Fruit fly (Drosophila melanogaster): ENCODE measurements around the gene grp.

Gene grp

DNA sequence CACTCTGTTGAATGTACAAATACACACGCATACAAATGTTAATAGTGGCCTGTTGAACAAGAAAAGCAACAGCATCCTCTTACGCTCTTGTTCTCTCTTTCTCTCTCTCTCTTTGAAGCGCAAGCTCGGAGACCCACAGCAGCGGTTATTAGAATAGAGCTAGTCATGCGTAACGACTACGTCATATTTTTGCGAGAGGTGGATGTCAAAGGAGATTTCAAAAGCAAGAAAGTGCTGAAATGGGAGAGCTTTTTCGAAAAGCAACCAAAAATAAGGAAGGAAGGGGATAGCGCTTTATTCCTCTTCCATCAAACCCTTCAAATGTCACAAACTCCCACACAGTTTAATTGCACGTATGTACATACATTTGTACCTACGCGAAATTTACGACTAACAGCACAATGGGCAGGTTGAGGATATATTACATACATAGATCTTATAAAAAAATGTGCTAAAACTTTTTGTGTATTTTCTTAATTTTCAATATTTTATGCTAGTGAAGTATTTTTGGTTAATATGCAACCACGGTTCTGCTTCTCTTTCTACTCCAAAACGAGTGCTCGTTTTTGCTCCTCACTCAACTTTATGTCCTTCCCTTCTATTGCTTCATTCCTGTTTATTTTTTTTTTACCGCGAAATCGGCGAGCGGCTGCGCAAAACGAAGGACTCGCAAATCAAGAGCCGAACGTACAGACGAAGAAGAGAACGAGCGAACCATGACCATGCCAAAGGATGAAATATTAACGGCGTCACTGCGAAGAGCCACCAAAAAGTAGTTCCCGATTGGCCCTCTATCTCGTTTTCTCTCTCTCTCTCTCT, 10.2 kb downstream of the grp start (continued):
- peak; percentile 41 for TF ChIP-seq Dif (GFP tag; optimal IDR thresholded peaks at IDR 0.05; ENCODE audit: partially characterized antibody)
- TF ChIP-seq N (GFP tag; optimal IDR thresholded peaks at IDR 0.05): no peak
- TF ChIP-seq dsf (GFP tag; optimal IDR thresholded peaks at IDR 0.05; ENCODE audit: borderline replicate concordance): no peak

DNA sequence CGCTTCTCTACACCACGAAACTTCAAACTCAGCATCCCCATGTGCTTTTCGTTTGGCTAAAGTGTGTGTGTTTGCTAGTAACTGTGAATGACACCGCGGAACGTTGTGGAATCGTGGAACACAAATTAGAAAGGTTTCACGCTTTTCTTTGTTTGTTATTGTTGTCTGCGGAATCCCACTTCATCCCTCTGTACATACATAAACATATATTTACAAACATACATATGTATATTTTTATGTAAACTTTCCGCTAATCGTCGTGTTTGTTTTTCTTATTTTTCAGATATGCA, 10.7 kb downstream of the grp start:
- TF ChIP-seq Mio (GFP tag; optimal IDR thresholded peaks at IDR 0.05) (no peak), Dif (GFP tag; optimal IDR thresholded peaks at IDR 0.05; ENCODE audit: partially characterized antibody) (no peak), woc (GFP tag; optimal IDR thresholded peaks at IDR 0.05) (no peak), CrebA (GFP tag; optimal IDR thresholded peaks at IDR 0.05; ENCODE audit: borderline replicate concordance) (no peak), N (GFP tag; optimal IDR thresholded peaks at IDR 0.05) (no peak), pan (optimal IDR thresholded peaks at IDR 0.05) (no peak), Rel (GFP tag; optimal IDR thresholded peaks at IDR 0.05) (no peak), Rel (tag; optimal IDR thresholded peaks at IDR 0.05) (no peak), h (GFP tag; optimal IDR thresholded peaks at IDR 0.05) (no peak)

DNA sequence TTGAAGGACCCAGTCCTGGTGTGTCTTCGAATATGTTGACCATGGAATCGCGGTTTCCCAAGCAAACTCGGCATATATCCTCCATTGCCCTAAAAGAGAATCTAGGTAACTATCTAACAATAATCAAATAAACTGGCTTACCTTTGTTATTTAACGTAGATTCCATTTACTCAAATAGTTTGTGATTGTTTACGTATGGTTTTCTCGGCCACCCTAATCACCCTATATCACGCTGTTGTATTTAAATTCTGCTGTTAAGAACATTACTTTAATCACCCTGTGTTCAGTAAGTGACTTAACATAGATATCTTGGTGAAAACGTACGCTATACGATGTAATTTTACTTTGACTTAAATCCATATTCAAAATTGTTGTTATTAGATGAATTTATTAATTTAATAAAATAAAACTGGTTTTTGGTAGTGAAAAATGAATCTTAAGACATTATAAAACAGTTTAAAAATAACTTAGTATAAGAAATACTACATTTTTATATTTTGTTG, 23.2 kb downstream of the grp start:
- TF ChIP-seq Hnf4 (GFP tag; optimal IDR thresholded peaks at IDR 0.05) (peak; percentile 21), Abd-B (GFP tag; optimal IDR thresholded peaks at IDR 0.05) (no peak), lola (GFP tag; optimal IDR thresholded peaks at IDR 0.05) (no peak), brk (GFP tag; optimal IDR thresholded peaks at IDR 0.05) (no peak)

DNA sequence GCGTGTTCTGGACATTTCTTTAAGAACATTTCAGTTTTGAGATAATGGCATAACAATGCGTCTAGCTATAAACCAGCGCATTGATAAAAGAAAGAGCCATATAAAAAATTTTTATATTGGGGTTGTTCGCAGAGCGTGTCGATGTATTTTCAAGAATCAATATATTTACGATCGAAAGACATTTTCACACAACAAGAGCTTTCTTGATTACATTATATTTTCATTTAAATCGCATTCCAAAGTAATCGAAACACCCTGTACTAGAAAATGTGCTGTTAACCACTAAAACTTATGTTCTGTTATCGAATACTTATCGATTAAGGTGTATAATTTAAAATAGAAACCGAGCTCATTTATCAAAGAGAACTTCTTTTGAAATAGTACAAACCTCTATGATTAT, 23.9 kb downstream of the grp start:
- TF ChIP-seq jim (GFP tag; optimal IDR thresholded peaks at IDR 0.05): no peak
- peak; percentile 20 for TF ChIP-seq Hnf4 (GFP tag; optimal IDR thresholded peaks at IDR 0.05)
- peak; percentile 22 for TF ChIP-seq h (GFP tag; optimal IDR thresholded peaks at IDR 0.05)
- no peak for TF ChIP-seq woc (GFP tag; optimal IDR thresholded peaks at IDR 0.05)
- TF ChIP-seq dmrt93B (GFP tag; optimal IDR thresholded peaks at IDR 0.05): no peak
- no peak for TF ChIP-seq Jra (GFP tag; optimal IDR thresholded peaks at IDR 0.05)
- peak; percentile 26 for TF ChIP-seq sv (GFP tag; optimal IDR thresholded peaks at IDR 0.05)
- TF ChIP-seq ey (GFP tag; optimal IDR thresholded peaks at IDR 0.05): peak; percentile 21
- no peak for TF ChIP-seq usp (GFP tag; optimal IDR thresholded peaks at IDR 0.05)
- TF ChIP-seq dl (GFP tag; optimal IDR thresholded peaks at IDR 0.05; ENCODE audit: insufficient read depth in 1 of 2, partially characterized antibody in 2 of 2): no peak
- no peak for TF ChIP-seq CrebA (GFP tag; optimal IDR thresholded peaks at IDR 0.05; ENCODE audit: borderline replicate concordance)
- no peak for TF ChIP-seq psq (GFP tag; optimal IDR thresholded peaks at IDR 0.05)
- peak; percentile 48 for TF ChIP-seq rgr (GFP tag; optimal IDR thresholded peaks at IDR 0.05)
- TF ChIP-seq Dfd (GFP tag; optimal IDR thresholded peaks at IDR 0.05): no peak
- no peak for TF ChIP-seq CG32264 (GFP tag; optimal IDR thresholded peaks at IDR 0.05)
- TF ChIP-seq Abd-B (GFP tag; optimal IDR thresholded peaks at IDR 0.05): no peak
- peak; percentile 6 for TF ChIP-seq br (GFP tag; optimal IDR thresholded peaks at IDR 0.05)
- no peak for TF ChIP-seq Sp1 (GFP tag; optimal IDR thresholded peaks at IDR 0.05)
- peak; percentile 8 for TF ChIP-seq fru (GFP tag; optimal IDR thresholded peaks at IDR 0.05)
- TF ChIP-seq tai (GFP tag; optimal IDR thresholded peaks at IDR 0.05): no peak
- TF ChIP-seq Mio (GFP tag; optimal IDR thresholded peaks at IDR 0.05): no peak
- TF ChIP-seq sage (GFP tag; optimal IDR thresholded peaks at IDR 0.05): no peak
- peak; percentile 1 for TF ChIP-seq OdsH (GFP tag; optimal IDR thresholded peaks at IDR 0.05)
- no peak for TF ChIP-seq pan (optimal IDR thresholded peaks at IDR 0.05)
